Worm (Caenorhabditis elegans) whole organism, L2 larva: ENCODE measurements around the gene D2089.3.

ENCODE experiments used
- C34F6.9 ChIP-seq: fragments of 150-350 bp; optimal IDR thresholded peaks from 2 replicates; lab custom pipeline; 2014; ENCODE audit warnings: missing biosample characterization, missing genetic modification characterization
- F13H6.1 ChIP-seq: sonication (generic microtip); optimal IDR thresholded peaks from 2 replicates; lab custom pipeline; 2016; ENCODE audit warnings: missing genetic modification characterization, missing compliant biosample characterization
- R02D3.7 ChIP-seq: fragments of 150-350 bp; optimal IDR thresholded peaks from 2 replicates; lab custom pipeline; 2014; ENCODE audit warnings: missing biosample characterization, missing genetic modification characterization
- Y55F3AM.14 ChIP-seq: fragments of 200-800 bp; sonication (Bioruptor generic); optimal IDR thresholded peaks from 2 replicates; lab custom pipeline; 2018; ENCODE audit warnings: mild to moderate bottlenecking, missing genetic modification characterization, missing compliant biosample characterization
- ZK546.5 ChIP-seq: sonication (generic microtip); optimal IDR thresholded peaks from 2 replicates; lab custom pipeline; 2017; ENCODE audit warnings: missing biosample characterization, missing genetic modification characterization
- alr-1 ChIP-seq: fragments of 150-350 bp; optimal IDR thresholded peaks from 2 replicates; lab custom pipeline; 2014; ENCODE audit warnings: missing biosample characterization, missing genetic modification characterization
- aly-2 ChIP-seq: fragments of 150-350 bp; optimal IDR thresholded peaks from 2 replicates; lab custom pipeline; 2014; ENCODE audit warnings: missing biosample characterization, missing genetic modification characterization
- ama-1 ChIP-seq: fragments of 150-350 bp; optimal IDR thresholded peaks from 2 replicates; lab custom pipeline; 2018; ENCODE audit warnings: inconsistent platforms
- ceh-16 ChIP-seq: fragments of 150-350 bp; optimal IDR thresholded peaks from 2 replicates; lab custom pipeline; 2014; ENCODE audit warnings: missing biosample characterization, missing genetic modification characterization
- ceh-82 ChIP-seq: fragments of 150-350 bp; optimal IDR thresholded peaks from 2 replicates; lab custom pipeline; 2014; ENCODE audit warnings: missing biosample characterization, missing genetic modification characterization
- crh-2 ChIP-seq: sonication (generic microtip); optimal IDR thresholded peaks from 2 replicates; lab custom pipeline; 2017; ENCODE audit warnings: missing biosample characterization, missing genetic modification characterization
- dmd-4 ChIP-seq: sonication (generic microtip); optimal IDR thresholded peaks from 2 replicates; lab custom pipeline; 2017; ENCODE audit warnings: missing biosample characterization, missing genetic modification characterization
- egl-27 ChIP-seq: sonication (generic microtip); optimal IDR thresholded peaks from 3 replicates; lab custom pipeline; 2017; ENCODE audit warnings: missing biosample characterization, missing genetic modification reagents, missing genetic modification characterization
- elt-1 ChIP-seq: fragments of 150-350 bp; optimal IDR thresholded peaks from 2 replicates; lab custom pipeline; 2014; ENCODE audit warnings: missing biosample characterization, missing genetic modification characterization
- elt-3 ChIP-seq: sonication (generic microtip); optimal IDR thresholded peaks from 2 replicates; lab custom pipeline; 2017; ENCODE audit warnings: missing biosample characterization, missing genetic modification characterization
- fos-1 ChIP-seq: fragments of 150-350 bp; optimal IDR thresholded peaks from 2 replicates; lab custom pipeline; 2014; ENCODE audit warnings: missing biosample characterization, missing genetic modification characterization
- lin-13 ChIP-seq: fragments of 150-350 bp; optimal IDR thresholded peaks from 2 replicates; lab custom pipeline; 2014; ENCODE audit warnings: missing biosample characterization, missing genetic modification reagents, missing genetic modification characterization
- lin-39 ChIP-seq: fragments of 150-350 bp; optimal IDR thresholded peaks from 2 replicates; lab custom pipeline; 2014; ENCODE audit warnings: missing biosample characterization, missing genetic modification reagents, missing genetic modification characterization
- mab-5 ChIP-seq: fragments of 150-350 bp; optimal IDR thresholded peaks from 2 replicates; lab custom pipeline; 2014; ENCODE audit warnings: missing biosample characterization, missing genetic modification characterization
- mbf-1 ChIP-seq: sonication (generic microtip); optimal IDR thresholded peaks from 2 replicates; lab custom pipeline; 2017; ENCODE audit warnings: missing biosample characterization, missing genetic modification characterization
- mdl-1 ChIP-seq, 2 experiments: fragments of 150-350 bp in 1 of 2; sonication (generic microtip) in 1 of 2; optimal IDR thresholded peaks; 2 replicates each; lab custom pipeline; 2017; ENCODE audit warnings: missing biosample characterization in 2 of 2, missing genetic modification characterization in 2 of 2
- nhr-10 ChIP-seq: sonication (generic microtip); optimal IDR thresholded peaks from 2 replicates; lab custom pipeline; 2017; ENCODE audit warnings: missing biosample characterization, missing genetic modification characterization
- nhr-11 ChIP-seq: fragments of 150-350 bp; optimal IDR thresholded peaks from 2 replicates; lab custom pipeline; 2014; ENCODE audit warnings: missing biosample characterization, missing genetic modification characterization
- nhr-12 ChIP-seq: fragments of 150-350 bp; optimal IDR thresholded peaks from 2 replicates; lab custom pipeline; 2014; ENCODE audit warnings: missing biosample characterization, missing genetic modification characterization
- nhr-21 ChIP-seq: fragments of 150-350 bp; optimal IDR thresholded peaks from 2 replicates; lab custom pipeline; 2014; ENCODE audit warnings: missing biosample characterization, missing genetic modification characterization
- nhr-23 ChIP-seq: fragments of 150-350 bp; optimal IDR thresholded peaks from 2 replicates; lab custom pipeline; 2014; ENCODE audit warnings: missing biosample characterization, missing genetic modification reagents, missing genetic modification characterization
- nhr-237 ChIP-seq: fragments of 150-350 bp; optimal IDR thresholded peaks from 2 replicates; lab custom pipeline; 2014; ENCODE audit warnings: missing biosample characterization, missing genetic modification characterization
- nhr-25 ChIP-seq: fragments of 150-350 bp; sonication (generic microtip); optimal IDR thresholded peaks from 3 replicates; lab custom pipeline; 2014; ENCODE audit warnings: missing biosample characterization, missing genetic modification characterization
- nhr-6 ChIP-seq: fragments of 150-350 bp; optimal IDR thresholded peaks from 2 replicates; lab custom pipeline; 2014; ENCODE audit warnings: missing biosample characterization, missing genetic modification characterization
- nhr-77 ChIP-seq: fragments of 150-350 bp; optimal IDR thresholded peaks from 2 replicates; lab custom pipeline; 2014; ENCODE audit warnings: missing biosample characterization, missing genetic modification characterization
- peb-1 ChIP-seq: fragments of 150-350 bp; optimal IDR thresholded peaks from 2 replicates; lab custom pipeline; 2014; ENCODE audit warnings: missing biosample characterization, missing genetic modification characterization
- sem-4 ChIP-seq: fragments of 150-350 bp; optimal IDR thresholded peaks from 2 replicates; lab custom pipeline; 2014; ENCODE audit warnings: missing biosample characterization, missing genetic modification reagents, missing genetic modification characterization
- skn-1 ChIP-seq: sonication (generic microtip); optimal IDR thresholded peaks from 2 replicates; lab custom pipeline; 2017; ENCODE audit warnings: missing biosample characterization, missing genetic modification characterization
- sma-3 ChIP-seq: sonication (generic microtip); optimal IDR thresholded peaks from 2 replicates; lab custom pipeline; 2016; ENCODE audit warnings: missing genetic modification reagents, missing genetic modification characterization, missing compliant biosample characterization
- sma-9 ChIP-seq, 2 experiments: fragments of 150-350 bp in 1 of 2; sonication (generic microtip) in 1 of 2; optimal IDR thresholded peaks; 2 replicates each; lab custom pipeline; 2014 to 2016; ENCODE audit warnings: missing genetic modification characterization in 2 of 2, mild to moderate bottlenecking in 1 of 2, missing biosample characterization in 1 of 2, missing compliant biosample characterization in 1 of 2, missing genetic modification reagents in 1 of 2, moderate library complexity in 1 of 2
- snpc-4 ChIP-seq: fragments of 150-350 bp; optimal IDR thresholded peaks from 2 replicates; lab custom pipeline; 2014; ENCODE audit warnings: missing biosample characterization, missing genetic modification characterization
- unc-39 ChIP-seq: fragments of 150-350 bp; optimal IDR thresholded peaks from 2 replicates; lab custom pipeline; 2014; ENCODE audit warnings: missing biosample characterization, missing genetic modification characterization
- unc-55 ChIP-seq: fragments of 150-350 bp; sonication (generic microtip); optimal IDR thresholded peaks from 3 replicates; lab custom pipeline; 2014; ENCODE audit warnings: missing biosample characterization, missing genetic modification reagents, missing genetic modification characterization
- zag-1 ChIP-seq: fragments of 150-350 bp; optimal IDR thresholded peaks from 2 replicates; lab custom pipeline; 2014; ENCODE audit warnings: missing biosample characterization, missing genetic modification characterization
- ztf-1 ChIP-seq: fragments of 200-800 bp; sonication (Bioruptor generic); conservative IDR thresholded peaks from 2 replicates; pipeline ENCODE4 v1.3.6; 2022; ENCODE audit warnings: missing genetic modification characterization, missing compliant biosample characterization
- ztf-11 ChIP-seq: sonication (generic microtip); optimal IDR thresholded peaks from 2 replicates; lab custom pipeline; 2017; ENCODE audit warnings: missing biosample characterization, missing genetic modification characterization
- ztf-4 ChIP-seq: fragments of 150-350 bp; optimal IDR thresholded peaks from 2 replicates; lab custom pipeline; 2014; ENCODE audit warnings: missing biosample characterization, missing genetic modification characterization

Gene D2089.3

DNA sequence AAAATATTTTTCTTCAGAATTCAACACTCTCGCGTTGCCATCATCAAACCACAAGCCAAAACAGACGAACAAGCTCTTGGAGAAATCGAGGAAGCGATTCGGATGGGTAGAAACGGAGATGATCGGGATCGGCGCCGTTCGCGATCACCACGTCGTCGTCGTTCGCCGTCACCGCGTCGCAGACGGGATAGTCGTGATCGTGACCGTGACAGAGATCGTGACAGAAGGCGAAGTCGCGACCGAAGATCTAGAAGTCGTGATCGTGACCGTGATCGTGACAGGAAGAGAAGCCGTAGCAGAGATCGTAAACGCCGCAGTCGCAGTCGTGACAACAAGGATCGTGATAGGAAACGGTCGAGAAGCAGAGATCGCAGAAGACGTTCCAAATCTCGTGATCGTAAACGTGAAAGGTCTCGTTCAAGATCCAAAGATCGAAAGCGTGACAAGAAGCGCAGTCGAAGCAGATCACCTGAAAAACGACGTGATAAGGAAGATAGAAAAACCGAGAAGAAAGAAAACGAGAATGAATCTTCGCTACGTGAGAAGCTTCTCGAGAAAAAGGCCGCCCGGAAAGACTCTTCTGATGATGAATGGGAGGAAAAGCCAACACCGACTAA lies 3.4 kb downstream of the D2089.3 start:
- no peak for TF ChIP-seq nhr-77 (tag; lab: Kevin White, UChicago)
- TF ChIP-seq nhr-21 (tag; lab: Kevin White, UChicago) = peak; percentile 18

ce11 chrII:10660892-10661291 lies 4.0 kb downstream of the D2089.3 start, which contains the start of gene marc-2:
Gene marc-2, minus strand, starts transcription at chrII:10660992.
- TF ChIP-seq peb-1 (no peak), nhr-25 (tag; lab: Kevin White, UChicago) (no peak), snpc-4 (tag; lab: Kevin White, UChicago) (no peak), lin-13 (no peak), Y55F3AM.14 (GFP tag; lab: Kevin White, UChicago) (no peak), R02D3.7 (tag; lab: Kevin White, UChicago) (no peak), nhr-21 (tag; lab: Kevin White, UChicago) (no peak), F13H6.1 (tag; lab: Kevin White, UChicago) (no peak), dmd-4 (no peak), nhr-237 (tag; lab: Kevin White, UChicago) (no peak), zag-1 (tag; lab: Kevin White, UChicago) (no peak), nhr-11 (tag; lab: Kevin White, UChicago) (no peak), nhr-10 (no peak), nhr-6 (tag; lab: Kevin White, UChicago) (no peak), elt-3 (tag; lab: Kevin White, UChicago) (no peak), ztf-11 (tag; lab: Kevin White, UChicago) (no peak), elt-1 (tag; lab: Kevin White, UChicago) (no peak), ZK546.5 (tag; lab: Kevin White, UChicago) (no peak), mdl-1 (tag; optimal IDR thresholded peaks at IDR 0.05; lab: Kevin White, UChicago) (no peak), crh-2 (tag; lab: Kevin White, UChicago) (no peak)

ce11 chrII:10659585-10659984 lies 5.3 kb downstream of the D2089.3 start:
- TF ChIP-seq skn-1 = no peak
- no peak for TF ChIP-seq nhr-10
- TF ChIP-seq zag-1 (tag; lab: Kevin White, UChicago) = no peak
- no peak for TF ChIP-seq sem-4 (tag; lab: Kevin White, UChicago)
- TF ChIP-seq unc-55 (GFP tag; lab: Kevin White, UChicago) = no peak
- TF ChIP-seq elt-1 (tag; lab: Kevin White, UChicago) = no peak
- no peak for TF ChIP-seq nhr-25 (tag; lab: Kevin White, UChicago)
- TF ChIP-seq F13H6.1 (tag; lab: Kevin White, UChicago) = no peak
- TF ChIP-seq ceh-82 (tag; lab: Kevin White, UChicago) = no peak
- TF ChIP-seq peb-1 = no peak
- no peak for TF ChIP-seq C34F6.9 (tag; lab: Kevin White, UChicago)
- TF ChIP-seq dmd-4 = no peak
- TF ChIP-seq nhr-11 (tag; lab: Kevin White, UChicago) = no peak
- no peak for TF ChIP-seq snpc-4 (tag; lab: Kevin White, UChicago)
- no peak for TF ChIP-seq nhr-21 (tag; lab: Kevin White, UChicago)
- no peak for TF ChIP-seq Y55F3AM.14 (GFP tag; lab: Kevin White, UChicago)
- TF ChIP-seq ztf-11 (tag; lab: Kevin White, UChicago) = no peak
- TF ChIP-seq ceh-16 (tag; lab: Kevin White, UChicago) = no peak

- TF ChIP-seq F13H6.1 (tag; lab: Kevin White, UChicago) (peak; percentile 55), alr-1 (tag; lab: Kevin White, UChicago) (no peak), ztf-11 (tag; lab: Kevin White, UChicago) (no peak), sma-3 (GFP tag; lab: Kevin White, UChicago) (peak; percentile 69), C34F6.9 (tag; lab: Kevin White, UChicago) (peak; percentile 87), aly-2 (tag; lab: Kevin White, UChicago) (no peak), nhr-237 (tag; lab: Kevin White, UChicago) (no peak), ceh-16 (tag; lab: Kevin White, UChicago) (no peak), ceh-82 (tag; lab: Kevin White, UChicago) (no peak), ztf-1 (GFP tag; lab: Robert Waterston, UW) (no peak), Y55F3AM.14 (GFP tag; lab: Kevin White, UChicago) (no peak), fos-1 (peak; percentile 34), skn-1 (no peak), sma-9 (GFP tag; optimal IDR thresholded peaks at IDR 0.05; lab: Kevin White, UChicago) (peak; percentile 54), sma-9 (tag; optimal IDR thresholded peaks at IDR 0.05; lab: Kevin White, UChicago) (no peak), nhr-6 (tag; lab: Kevin White, UChicago) (no peak), mdl-1 (tag; optimal IDR thresholded peaks at IDR 0.05; lab: Kevin White, UChicago) (no peak), elt-1 (tag; lab: Kevin White, UChicago) (no peak), unc-39 (tag; lab: Kevin White, UChicago) (no peak), nhr-25 (tag; lab: Kevin White, UChicago) (peak; percentile 75), dmd-4 (no peak), nhr-12 (tag; lab: Kevin White, UChicago) (no peak), mbf-1 (tag; lab: Kevin White, UChicago) (no peak), lin-39 (no peak), ama-1 (lab: Kevin White, UChicago) (peak; percentile 15), egl-27 (no peak), nhr-23 (tag; lab: Kevin White, UChicago) (no peak), unc-55 (GFP tag; lab: Kevin White, UChicago) (peak; percentile 90), peb-1 (no peak), ztf-4 (tag; lab: Kevin White, UChicago) (no peak), nhr-77 (tag; lab: Kevin White, UChicago) (no peak), snpc-4 (tag; lab: Kevin White, UChicago) (peak; percentile 12), zag-1 (tag; lab: Kevin White, UChicago) (no peak), mab-5 (tag; lab: Kevin White, UChicago) (no peak)
Observed at ce11 chrII:10658576-10659256, 6.2 kb downstream of the D2089.3 start, which contains the start of the genes snu-13 and rsp-7. Gene snu-13, minus strand, starts transcription at chrII:10658626. Gene rsp-7, plus strand, starts transcription at chrII:10659206.
